Worm (Caenorhabditis elegans): ENCODE results near the gene acs-20.

The acs-20 gene

DNA sequence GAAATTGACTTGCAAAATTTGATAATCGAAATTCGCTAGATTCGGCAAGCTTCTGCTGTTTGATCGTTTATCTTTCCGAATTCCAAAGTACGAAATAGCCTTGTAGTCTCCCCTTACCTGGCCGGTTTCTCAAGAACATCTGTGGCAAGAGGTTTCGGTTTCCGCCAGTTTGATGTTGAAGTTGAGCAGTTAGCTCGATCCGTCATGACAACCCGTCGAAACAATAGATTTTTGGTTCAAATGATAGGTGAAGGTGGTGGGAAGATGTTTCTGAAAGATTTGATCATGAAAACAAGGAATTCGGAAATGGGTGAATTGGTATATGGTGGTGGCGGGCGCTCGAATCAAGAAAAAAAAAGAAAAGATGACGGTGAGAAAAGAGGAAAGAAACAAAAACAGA is at the start of gene acs-20:
acs-20 (minus strand) TSS at position 270 of the 400 bp plus-strand sequence.
- no peak for TF ChIP-seq unc-62 (GFP tag; optimal IDR thresholded peaks at IDR 0.05)

DNA sequence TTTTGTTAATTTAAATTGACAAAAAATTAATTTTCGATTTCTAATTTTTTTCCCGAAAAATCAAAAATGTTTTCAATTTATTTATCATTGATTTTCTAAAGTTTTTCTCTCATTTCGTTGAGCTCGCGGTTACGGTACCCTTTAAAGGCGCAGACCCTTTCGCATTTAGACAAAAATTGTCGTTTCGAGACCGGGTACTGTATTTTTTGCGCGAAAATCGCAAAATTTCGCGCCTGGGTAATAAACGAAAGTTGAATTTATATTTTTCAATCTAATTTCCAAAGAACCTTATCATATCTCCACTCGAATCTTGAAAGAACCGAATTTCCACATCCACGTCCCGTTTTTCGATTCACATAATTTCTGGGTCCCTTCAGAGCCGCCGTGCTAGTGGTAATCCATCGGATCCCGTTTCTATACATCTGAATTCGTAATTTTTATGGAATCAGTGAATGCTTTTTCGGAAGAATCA is 47.0 kb upstream of the acs-20 start, which contains the start of gene C25G4.3:
C25G4.3 (minus strand) TSS at position 422 of the 472 bp plus-strand sequence.
- no peak for TF ChIP-seq unc-62 (GFP tag; optimal IDR thresholded peaks at IDR 0.05)

DNA sequence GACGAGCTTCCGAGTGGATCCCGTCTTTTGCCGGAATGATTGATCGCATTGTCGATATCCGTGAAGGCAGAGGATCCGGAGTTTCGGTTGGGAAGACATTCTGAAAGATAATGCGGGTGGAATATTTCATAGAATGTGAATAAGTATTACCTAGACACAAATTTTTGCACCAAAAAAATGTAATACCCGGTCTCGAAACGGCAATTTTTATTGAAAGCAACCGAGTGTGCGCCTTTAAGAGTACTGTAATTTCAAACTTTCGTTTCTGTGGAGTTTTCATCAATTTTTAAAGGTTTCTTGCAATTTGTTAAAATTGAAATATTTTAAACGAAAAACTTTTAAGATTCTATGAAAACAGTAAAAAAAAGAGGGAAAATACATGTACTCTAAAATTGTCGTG is 45.4 kb upstream of the acs-20 start, which contains the start of gene C25G4.2:
C25G4.2 (minus strand) TSS at position 100 of the 400 bp plus-strand sequence.
- no peak for TF ChIP-seq unc-62 (GFP tag; optimal IDR thresholded peaks at IDR 0.05)

DNA sequence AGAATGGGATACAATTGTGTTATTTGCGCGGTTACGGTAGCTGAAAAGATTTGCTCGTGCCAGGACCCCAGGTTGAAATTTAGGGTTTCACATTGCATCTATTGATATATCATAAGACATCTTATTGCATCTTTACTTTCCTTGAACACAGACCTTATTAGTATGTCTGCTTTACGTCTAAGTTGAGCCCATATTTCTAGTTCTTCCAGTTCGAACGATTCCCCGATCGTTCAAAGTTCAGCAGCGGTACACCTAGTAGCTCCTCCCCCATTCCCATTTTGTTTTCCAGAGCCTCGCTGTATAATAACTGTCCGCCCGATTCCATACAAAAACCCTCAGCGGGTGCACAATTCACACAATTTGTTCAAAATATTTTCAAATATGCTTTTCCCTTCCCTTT is 43.2 kb upstream of the acs-20 start, which contains the start of gene C25G4.17:
C25G4.17 (plus strand) TSS at position 301 of the 400 bp plus-strand sequence.
- TF ChIP-seq unc-62 (GFP tag; optimal IDR thresholded peaks at IDR 0.05): no peak

DNA sequence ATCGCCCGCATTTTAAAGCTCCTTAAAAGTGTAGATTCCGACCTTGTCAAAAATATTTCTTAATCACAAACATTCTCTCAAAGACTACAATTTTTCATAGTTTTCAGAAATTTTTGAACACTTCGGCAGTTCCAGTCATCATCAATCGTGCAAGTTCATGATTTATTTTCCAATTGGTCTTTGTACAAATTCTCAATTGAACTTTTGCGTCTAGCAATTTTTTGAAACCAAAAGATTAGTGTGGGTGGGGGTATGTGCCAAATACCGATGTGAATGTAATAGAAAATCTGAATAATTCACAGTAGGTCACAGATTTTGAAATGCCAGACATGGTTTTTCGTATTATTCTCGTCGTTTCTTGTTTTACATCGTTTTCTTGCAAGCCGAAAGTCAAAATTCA is 39.9 kb upstream of the acs-20 start, which contains the start of gene clec-185:
clec-185 (plus strand) TSS at position 301 of the 400 bp plus-strand sequence.
- no peak for TF ChIP-seq unc-62 (GFP tag; optimal IDR thresholded peaks at IDR 0.05)

DNA sequence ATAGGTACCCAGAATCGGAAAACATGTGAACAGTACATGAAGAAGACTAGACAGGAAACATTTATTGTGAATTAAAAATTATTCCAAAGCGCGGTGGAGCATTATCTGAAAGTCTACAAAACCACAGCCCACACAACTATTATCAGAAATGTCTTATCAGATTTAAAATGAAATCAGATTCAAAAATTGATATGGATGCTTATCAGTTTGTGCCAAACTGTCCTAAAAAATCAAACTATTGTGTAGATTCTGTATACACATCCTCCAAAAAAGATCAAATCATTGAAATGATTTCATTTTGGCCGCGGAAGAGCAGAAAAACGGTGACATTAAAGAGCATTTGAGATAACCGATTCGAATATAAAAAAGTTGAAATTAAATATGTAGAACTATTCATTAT is 36.9 kb upstream of the acs-20 start, which contains the start of gene irg-4:
irg-4 (plus strand) TSS at position 392 of the 400 bp plus-strand sequence.
- TF ChIP-seq unc-62 (GFP tag; optimal IDR thresholded peaks at IDR 0.05): no peak

DNA sequence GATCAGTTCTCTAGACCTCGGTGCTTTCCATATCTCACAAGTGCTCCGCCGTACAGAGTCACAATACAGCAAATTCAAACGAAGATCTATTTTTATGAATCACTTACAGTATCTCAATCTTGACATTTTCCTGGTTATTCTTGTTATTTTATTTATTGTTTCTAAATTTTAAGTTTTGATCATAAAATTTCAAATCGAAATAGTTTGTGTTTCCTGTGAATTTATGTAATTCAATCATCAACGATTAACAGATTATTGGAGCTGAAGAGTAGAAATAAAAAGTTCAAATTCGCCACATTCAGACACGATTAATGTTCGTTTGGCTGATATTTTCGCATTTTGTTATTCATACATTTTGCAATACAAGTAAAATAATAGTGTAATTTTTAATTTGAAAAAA is 33.8 kb upstream of the acs-20 start, which contains the start of gene clec-184:
clec-184 (plus strand) TSS at position 301 of the 400 bp plus-strand sequence.
- no peak for TF ChIP-seq unc-62 (GFP tag; optimal IDR thresholded peaks at IDR 0.05)

DNA sequence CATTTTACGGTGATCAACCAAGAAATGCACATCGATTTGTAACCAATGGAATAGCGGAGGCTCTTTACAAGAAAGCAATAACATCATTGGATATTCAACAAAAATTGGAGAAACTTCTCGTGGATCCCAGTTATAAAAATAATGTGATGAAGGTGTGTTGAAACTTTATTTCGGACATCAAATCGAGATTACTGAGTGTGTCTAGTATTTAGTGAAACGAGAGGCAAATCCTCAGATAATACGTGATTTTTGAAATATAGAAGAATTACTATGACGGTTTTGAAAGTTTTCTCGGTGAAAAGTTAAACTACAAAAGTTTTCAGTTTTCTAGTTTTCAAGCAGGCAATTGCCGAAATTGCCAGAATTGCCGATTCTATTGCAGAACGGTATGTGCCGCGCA is 33.2 kb upstream of the acs-20 start:
- no peak for TF ChIP-seq unc-62 (GFP tag; optimal IDR thresholded peaks at IDR 0.05)

DNA sequence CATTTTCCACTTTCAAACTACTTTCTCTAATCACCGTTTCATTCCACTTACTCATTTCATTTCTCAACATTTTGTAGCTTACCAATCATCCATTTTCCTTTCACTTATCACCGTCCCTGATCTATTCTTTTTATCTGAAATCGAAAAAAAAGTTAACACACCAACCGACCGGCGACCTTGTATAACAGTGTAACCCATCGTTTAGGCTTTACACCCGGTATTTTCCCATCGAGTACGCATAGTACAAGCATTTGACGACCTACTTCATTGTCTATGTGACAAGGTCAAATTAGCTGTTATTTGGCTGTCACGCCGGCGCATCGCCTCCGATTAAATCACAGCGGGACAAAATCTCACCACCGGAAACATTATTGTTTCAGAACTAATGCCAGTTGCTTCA is 31.0 kb upstream of the acs-20 start:
- no peak for TF ChIP-seq unc-62 (GFP tag; optimal IDR thresholded peaks at IDR 0.05)

DNA sequence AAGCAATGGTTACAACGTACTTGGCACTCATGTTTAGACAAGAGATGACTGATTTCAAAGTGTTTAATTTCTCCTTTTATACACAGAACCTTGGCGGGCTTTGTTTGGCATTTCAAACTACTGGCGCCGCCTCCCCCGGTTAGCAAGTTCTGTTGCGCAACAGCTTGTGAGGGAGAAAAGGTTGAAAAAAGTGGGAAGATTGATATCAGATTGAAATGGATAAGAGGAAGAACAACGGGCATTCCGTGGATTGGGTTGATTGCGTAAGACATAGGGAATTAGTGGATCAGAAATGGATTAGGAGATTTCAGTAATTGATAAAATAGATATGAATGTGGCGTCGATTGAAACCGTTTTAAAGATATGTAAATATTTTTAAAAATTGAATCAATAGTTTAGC is 30.0 kb upstream of the acs-20 start, which contains the start of gene col-130:
col-130 (minus strand) TSS at position 50 of the 400 bp plus-strand sequence.
- TF ChIP-seq unc-62 (GFP tag; optimal IDR thresholded peaks at IDR 0.05): no peak

DNA sequence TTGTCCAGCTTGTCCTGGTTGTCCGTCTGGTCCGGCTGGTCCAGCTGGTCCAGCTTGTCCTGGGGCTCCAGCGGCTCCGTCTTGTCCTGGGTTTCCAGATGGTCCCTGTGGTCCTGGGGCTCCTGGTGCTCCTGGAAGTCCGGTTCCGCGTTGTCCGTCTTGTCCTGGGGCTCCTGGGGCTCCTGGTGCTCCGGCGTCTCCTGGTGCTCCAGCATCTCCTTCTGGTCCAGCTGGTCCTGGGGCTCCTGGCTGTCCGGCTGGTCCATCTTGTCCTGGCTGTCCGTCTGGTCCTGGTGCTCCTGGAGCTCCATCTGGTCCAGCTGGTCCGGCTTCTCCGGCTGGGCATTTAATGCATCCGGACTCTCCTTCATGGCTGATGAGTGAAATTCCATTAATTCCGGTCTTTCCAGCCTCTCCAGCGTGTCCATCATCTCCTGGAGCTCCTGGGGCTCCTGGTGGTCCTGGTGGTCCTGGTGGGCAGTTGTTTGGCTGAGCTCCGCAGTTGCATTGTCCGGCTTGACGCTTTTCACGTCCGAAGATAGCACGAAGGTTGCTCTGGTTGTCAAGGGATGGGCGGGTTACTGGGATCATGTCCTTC is 29.3 kb upstream of the acs-20 start:
- no peak for TF ChIP-seq unc-62 (GFP tag; optimal IDR thresholded peaks at IDR 0.05)

DNA sequence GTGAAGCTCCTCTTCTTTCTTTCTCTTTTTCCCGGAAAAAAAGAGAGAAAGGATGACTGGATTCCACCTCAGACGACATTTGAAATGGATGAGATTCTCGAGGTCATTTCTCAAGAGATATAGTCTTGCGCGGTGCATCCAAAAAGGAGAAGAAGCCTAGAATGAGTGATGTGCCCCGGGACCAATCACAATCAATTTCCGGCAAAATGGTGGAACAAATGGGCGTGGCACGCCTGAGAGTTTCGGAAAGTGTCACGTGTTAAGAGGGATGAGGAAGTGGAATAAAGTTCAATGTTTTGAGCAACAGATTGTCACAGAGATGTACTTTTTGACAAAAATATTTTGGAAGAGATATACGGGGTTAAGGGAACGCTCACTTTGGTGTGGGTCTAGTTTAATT is 27.1 kb upstream of the acs-20 start:
- no peak for TF ChIP-seq unc-62 (GFP tag; optimal IDR thresholded peaks at IDR 0.05)

DNA sequence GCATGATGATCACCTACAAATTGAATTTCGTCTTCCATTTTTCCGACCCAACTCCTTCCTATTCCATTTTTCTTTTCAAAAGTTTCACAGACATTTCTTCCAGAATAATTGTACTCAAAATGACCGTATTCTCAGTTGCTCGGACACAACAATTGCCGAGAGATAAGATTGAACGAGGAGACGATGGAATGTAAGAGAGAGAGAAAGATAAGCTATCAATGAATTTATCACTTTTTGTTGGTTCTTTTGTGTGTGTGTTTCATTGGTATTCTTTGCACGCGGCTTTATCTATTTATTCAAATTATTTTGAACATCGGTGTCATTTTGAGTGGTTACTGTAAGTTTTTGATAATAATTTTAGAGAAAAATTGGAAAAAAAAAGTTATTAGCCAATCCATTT is 21.9 kb upstream of the acs-20 start, which contains the start of gene ugt-65:
ugt-65 (plus strand) TSS at position 229 of the 400 bp plus-strand sequence.
- no peak for TF ChIP-seq unc-62 (GFP tag; optimal IDR thresholded peaks at IDR 0.05)

DNA sequence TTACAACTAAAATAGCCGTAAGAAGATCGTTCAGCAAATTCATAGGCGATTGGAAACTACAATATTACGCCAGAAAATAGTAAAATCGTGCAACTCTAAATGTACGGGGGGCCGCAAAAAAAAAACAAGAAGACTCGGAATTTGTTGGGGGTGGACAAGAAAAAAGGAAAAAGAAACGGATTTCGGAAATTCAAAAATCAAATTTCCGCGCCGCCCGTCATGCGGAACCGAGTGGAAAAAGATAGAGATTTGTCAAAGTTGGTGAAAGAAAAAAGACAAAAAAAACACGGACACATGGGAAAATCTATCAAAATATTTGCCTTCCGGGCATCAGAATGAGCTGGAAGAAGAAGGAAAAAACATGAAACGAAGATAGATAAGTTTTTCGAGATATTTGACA is 20.8 kb upstream of the acs-20 start:
- TF ChIP-seq unc-62 (GFP tag; optimal IDR thresholded peaks at IDR 0.05): no peak

DNA sequence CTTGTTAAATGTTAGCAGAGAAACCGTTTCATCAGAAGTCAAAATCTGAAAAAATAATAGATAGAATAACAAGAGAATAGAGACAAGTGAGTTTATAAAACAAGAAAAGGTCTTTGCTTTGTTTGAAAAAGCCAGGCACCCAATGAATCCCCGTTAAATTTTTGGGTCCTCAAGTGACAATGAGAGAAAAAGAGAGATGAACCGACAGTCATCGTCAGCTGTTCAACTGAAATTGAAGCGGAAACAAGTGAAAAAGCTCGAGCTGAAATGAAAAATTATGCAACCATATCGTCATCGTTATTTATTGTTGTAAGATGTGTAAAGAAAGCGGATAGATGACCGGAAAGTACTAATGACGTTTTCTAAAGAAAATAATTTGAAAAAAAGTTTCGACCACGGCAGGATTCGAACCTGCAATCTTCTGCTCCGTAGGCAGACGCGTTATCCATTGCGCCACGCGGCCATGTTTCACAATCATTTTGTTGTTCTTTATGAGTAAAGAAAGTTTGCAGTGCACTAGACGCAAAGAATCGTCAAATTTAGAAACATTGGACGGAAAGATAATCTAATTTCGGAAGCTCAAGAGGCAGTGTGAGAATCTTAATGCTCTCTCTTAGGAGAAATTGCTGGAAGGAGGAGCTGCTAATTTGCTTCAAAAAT is 19.2 kb upstream of the acs-20 start, which contains the start of gene F08G5.3:
F08G5.3 (minus strand) TSS at position 51 of the 660 bp plus-strand sequence.
- TF ChIP-seq unc-62 (GFP tag; optimal IDR thresholded peaks at IDR 0.05): no peak

DNA sequence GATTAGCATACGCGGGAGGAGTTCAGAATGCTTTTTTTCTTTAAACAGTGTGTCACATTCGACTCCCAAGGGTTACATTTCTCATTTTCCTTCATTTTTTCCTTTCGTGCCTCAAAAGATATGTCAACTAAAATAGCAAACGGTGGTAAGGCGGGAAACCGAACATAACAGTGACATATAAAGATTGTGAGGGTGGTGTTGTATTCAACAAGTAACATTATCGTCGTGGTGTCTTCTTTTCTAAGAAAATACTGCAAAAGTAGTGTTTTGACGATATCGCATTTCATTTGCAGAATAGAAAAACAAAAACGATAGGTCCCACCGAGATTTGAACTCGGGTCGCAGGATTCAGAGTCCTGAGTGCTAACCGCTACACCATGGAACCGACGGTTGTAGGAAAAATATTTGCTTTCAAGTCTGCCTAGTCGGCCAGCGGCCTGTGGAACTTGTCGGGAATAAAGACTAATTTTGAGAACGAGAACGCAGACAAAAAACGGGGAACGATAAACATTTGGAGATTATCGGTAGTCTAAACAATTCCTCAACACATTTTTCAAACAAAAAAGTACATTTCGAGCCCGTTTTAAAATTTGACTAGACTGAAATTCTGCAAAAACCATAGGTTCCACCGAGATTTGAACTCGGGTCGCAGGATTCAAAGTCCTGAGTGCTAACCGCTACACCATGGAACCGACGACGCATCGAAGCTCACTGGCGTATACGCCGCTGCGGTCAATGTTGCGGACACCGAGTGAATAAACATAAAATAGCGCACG is 18.3 kb upstream of the acs-20 start:
- no peak for TF ChIP-seq unc-62 (GFP tag; optimal IDR thresholded peaks at IDR 0.05)

Data from whole organism, dauer.